Worm (Caenorhabditis elegans) whole organism, L1 larva: Measurements from ENCODE around the gene F10E9.7.

Source experiments
- F16B12.6 ChIP-seq: fragments of 150-350 bp; optimal IDR thresholded peaks from 2 replicates; lab custom pipeline; 2014; ENCODE audit warnings: missing biosample characterization, missing genetic modification characterization
- alr-1 ChIP-seq: fragments of 200-800 bp; sonication (Bioruptor generic); optimal IDR thresholded peaks from 2 replicates; lab custom pipeline; 2018; ENCODE audit warnings: borderline replicate concordance, mild to moderate bottlenecking, missing genetic modification characterization, missing compliant biosample characterization
- blmp-1 ChIP-seq: fragments of 150-350 bp; optimal IDR thresholded peaks from 2 replicates; lab custom pipeline; 2014; ENCODE audit warnings: missing biosample characterization, missing genetic modification characterization
- ceh-90 ChIP-seq: sonication (generic microtip); optimal IDR thresholded peaks from 2 replicates; lab custom pipeline; 2016; ENCODE audit warnings: missing genetic modification characterization, missing compliant biosample characterization
- dpl-1 ChIP-seq, 3 experiments: fragments of 150-350 bp in 2 of 3; sonication (generic microtip) in 1 of 3; optimal IDR thresholded peaks; 2 replicates each; lab custom pipeline; 2014 to 2017; ENCODE audit warnings: missing biosample characterization in 3 of 3, missing genetic modification characterization in 3 of 3, missing genetic modification reagents in 3 of 3
- dsc-1 ChIP-seq: sonication (generic microtip); optimal IDR thresholded peaks from 2 replicates; lab custom pipeline; 2016; ENCODE audit warnings: mild to moderate bottlenecking, missing genetic modification characterization, missing compliant biosample characterization
- efl-1 ChIP-seq, 4 experiments: fragments of 150-350 bp; optimal IDR thresholded peaks in 3 of 4; peaks in 1 of 4; 1 replicate in 1 of 4; 2 replicates in 3 of 4; lab custom pipeline; 2014; ENCODE audit warnings: missing biosample characterization in 2 of 4, missing genetic modification characterization in 2 of 4, missing genetic modification reagents in 2 of 4
- egl-27 ChIP-seq, 2 experiments: fragments of 150-350 bp in 1 of 2; sonication (generic microtip); optimal IDR thresholded peaks; 3 replicates each; lab custom pipeline; 2017 to 2018; ENCODE audit warnings: missing biosample characterization in 2 of 2, missing genetic modification characterization in 2 of 2, missing genetic modification reagents in 2 of 2
- elt-2 ChIP-seq: sonication (generic microtip); optimal IDR thresholded peaks from 2 replicates; lab custom pipeline; 2016; ENCODE audit warnings: missing genetic modification characterization, mild to moderate bottlenecking, inconsistent platforms, missing compliant biosample characterization, missing genetic modification reagents
- ets-5 ChIP-seq: fragments of 200-800 bp; sonication (Bioruptor generic); IDR thresholded peaks from 2 replicates; pipeline ENCODE4 v1.3.6; 2022; ENCODE audit warnings: missing genetic modification characterization, missing compliant biosample characterization
- grh-1 ChIP-seq: fragments of 200-800 bp; sonication (Bioruptor generic); IDR thresholded peaks from 2 replicates; pipeline ENCODE4 v1.3.6; 2022; ENCODE audit warnings: missing genetic modification reagents, missing genetic modification characterization, missing compliant biosample characterization
- hlh-4 ChIP-seq: sonication (generic microtip); optimal IDR thresholded peaks from 2 replicates; lab custom pipeline; 2016; ENCODE audit warnings: mild to moderate bottlenecking, missing genetic modification characterization, missing compliant biosample characterization
- hpl-2 ChIP-seq: fragments of 150-350 bp; optimal IDR thresholded peaks from 2 replicates; lab custom pipeline; 2014; ENCODE audit warnings: missing biosample characterization, missing genetic modification reagents, missing genetic modification characterization
- isw-1 ChIP-seq: fragments of 200-800 bp; sonication (Bioruptor generic); IDR thresholded peaks from 2 replicates; pipeline ENCODE4 v1.3.6; 2022; ENCODE audit warnings: missing genetic modification characterization, missing compliant biosample characterization
- jun-1 ChIP-seq: fragments of 150-350 bp; optimal IDR thresholded peaks from 2 replicates; lab custom pipeline; 2014; ENCODE audit warnings: missing biosample characterization, missing genetic modification reagents, missing genetic modification characterization
- lin-14 ChIP-seq: fragments of 200-800 bp; sonication (Bioruptor generic); optimal IDR thresholded peaks from 2 replicates; lab custom pipeline; 2018; ENCODE audit warnings: mild to moderate bottlenecking, missing genetic modification characterization, moderate library complexity, missing compliant biosample characterization
- lsy-2 ChIP-seq, 2 experiments: fragments of 150-350 bp; optimal IDR thresholded peaks; 2 replicates each; lab custom pipeline; 2014; ENCODE audit warnings: missing biosample characterization in 2 of 2, missing genetic modification characterization in 2 of 2
- mdl-1 ChIP-seq, 2 experiments: fragments of 150-350 bp; optimal IDR thresholded peaks; 2 replicates each; lab custom pipeline; 2014 to 2017; ENCODE audit warnings: missing biosample characterization in 2 of 2, missing genetic modification characterization in 2 of 2, inconsistent platforms in 1 of 2
- mef-2 ChIP-seq: fragments of 150-350 bp; optimal IDR thresholded peaks from 2 replicates; lab custom pipeline; 2014; ENCODE audit warnings: missing biosample characterization, missing genetic modification characterization
- mep-1 ChIP-seq: fragments of 150-350 bp; optimal IDR thresholded peaks from 2 replicates; lab custom pipeline; 2014; ENCODE audit warnings: missing biosample characterization, missing genetic modification characterization
- nhr-20 ChIP-seq: sonication (generic microtip); optimal IDR thresholded peaks from 2 replicates; lab custom pipeline; 2016; ENCODE audit warnings: mild to moderate bottlenecking, missing genetic modification characterization, missing compliant biosample characterization
- nhr-71 ChIP-seq: sonication (generic microtip); optimal IDR thresholded peaks from 2 replicates; lab custom pipeline; 2016; ENCODE audit warnings: mild to moderate bottlenecking, missing genetic modification characterization, moderate library complexity, missing compliant biosample characterization
- nhr-77 ChIP-seq: fragments of 150-350 bp; optimal IDR thresholded peaks from 2 replicates; lab custom pipeline; 2014; ENCODE audit warnings: missing biosample characterization, missing genetic modification characterization
- nhr-84 ChIP-seq: sonication (generic microtip); optimal IDR thresholded peaks from 2 replicates; lab custom pipeline; 2017; ENCODE audit warnings: missing biosample characterization, missing genetic modification characterization
- nhr-85 ChIP-seq: sonication (generic microtip); peaks from one replicate; lab custom pipeline; 2016; ENCODE audit warnings: missing genetic modification characterization, inconsistent platforms, missing compliant biosample characterization
- nhr-90 ChIP-seq: sonication (generic microtip); optimal IDR thresholded peaks from 2 replicates; lab custom pipeline; 2016; ENCODE audit warnings: mild to moderate bottlenecking, missing genetic modification characterization, missing compliant biosample characterization; ENCODE audit not compliant: poor library complexity
- pax-3 ChIP-seq: fragments of 200-800 bp; sonication (Bioruptor generic); optimal IDR thresholded peaks from 2 replicates; lab custom pipeline; 2018; ENCODE audit warnings: mild to moderate bottlenecking, missing genetic modification characterization, moderate library complexity, missing compliant biosample characterization
- skn-1 ChIP-seq: fragments of 150-350 bp; optimal IDR thresholded peaks from 2 replicates; lab custom pipeline; 2014; ENCODE audit warnings: missing biosample characterization, missing genetic modification characterization
- snpc-4 ChIP-seq: fragments of 150-350 bp; optimal IDR thresholded peaks from 2 replicates; lab custom pipeline; 2014; ENCODE audit warnings: missing biosample characterization, missing genetic modification characterization
- snu-23 ChIP-seq: sonication (generic microtip); optimal IDR thresholded peaks from 2 replicates; lab custom pipeline; 2016; ENCODE audit warnings: missing genetic modification characterization, missing compliant biosample characterization
- sptf-1 ChIP-seq: fragments of 150-350 bp; optimal IDR thresholded peaks from 2 replicates; lab custom pipeline; 2014; ENCODE audit warnings: missing biosample characterization, missing genetic modification characterization
- sup-37 ChIP-seq: fragments of 200-800 bp; sonication (Bioruptor generic); optimal IDR thresholded peaks from 2 replicates; lab custom pipeline; 2018; ENCODE audit warnings: mild to moderate bottlenecking, missing genetic modification characterization, missing compliant biosample characterization
- tlp-1 ChIP-seq: fragments of 150-350 bp; optimal IDR thresholded peaks from 2 replicates; lab custom pipeline; 2014; ENCODE audit warnings: missing biosample characterization, missing genetic modification characterization
- unc-62 ChIP-seq: fragments of 150-350 bp; optimal IDR thresholded peaks from 2 replicates; lab custom pipeline; 2014; ENCODE audit warnings: missing biosample characterization, missing genetic modification reagents, missing genetic modification characterization
- unc-86 ChIP-seq: sonication (generic microtip); optimal IDR thresholded peaks from 2 replicates; lab custom pipeline; 2016; ENCODE audit warnings: missing genetic modification characterization, missing compliant biosample characterization
- vab-15 ChIP-seq: sonication (generic microtip); optimal IDR thresholded peaks from 2 replicates; lab custom pipeline; 2017; ENCODE audit warnings: missing genotype, mild to moderate bottlenecking, missing genetic modification characterization, missing compliant biosample characterization
- xbp-1 ChIP-seq: sonication (generic microtip); optimal IDR thresholded peaks from 2 replicates; lab custom pipeline; 2016; ENCODE audit warnings: missing genetic modification characterization, missing compliant biosample characterization
- ztf-4 ChIP-seq: fragments of 150-350 bp; optimal IDR thresholded peaks from 2 replicates; lab custom pipeline; 2014; ENCODE audit warnings: missing biosample characterization, missing genetic modification characterization

The F10E9.7 gene

ce11 chrIII:8305816-8306215 lies 1.4 kb downstream of the F10E9.7 start:
- TF ChIP-seq dpl-1 (GFP tag; optimal IDR thresholded peaks at IDR 0.05; lab: Kevin White, UChicago) (no peak), mdl-1 (tag; optimal IDR thresholded peaks at IDR 0.05; lab: Kevin White, UChicago) (no peak), nhr-77 (no peak), skn-1 (tag; lab: Kevin White, UChicago) (no peak), snu-23 (GFP tag; lab: Kevin White, UChicago) (no peak), vab-15 (tag; lab: Kevin White, UChicago) (no peak), mep-1 (tag; lab: Kevin White, UChicago) (no peak), nhr-85 (no peak), nhr-71 (tag; lab: Kevin White, UChicago) (no peak), grh-1 (GFP tag; lab: Robert Waterston, UW) (no peak), ztf-4 (tag; lab: Kevin White, UChicago) (no peak), hpl-2 (GFP tag; lab: Kevin White, UChicago) (no peak), pax-3 (tag; lab: Kevin White, UChicago) (no peak), ceh-90 (no peak), isw-1 (no peak), F16B12.6 (tag; lab: Kevin White, UChicago) (no peak)

ce11 chrIII:8305304-8305703 lies 1.9 kb downstream of the F10E9.7 start:
- no peak for TF ChIP-seq jun-1 (tag; lab: Kevin White, UChicago)
- no peak for TF ChIP-seq sup-37 (GFP tag; lab: Kevin White, UChicago)
- TF ChIP-seq alr-1: no peak
- no peak for TF ChIP-seq sptf-1 (tag; lab: Kevin White, UChicago)
- no peak for TF ChIP-seq nhr-77
- TF ChIP-seq lsy-2 (tag; optimal IDR thresholded peaks at IDR 0.05; lab: Kevin White, UChicago): no peak
- no peak for TF ChIP-seq unc-62 (GFP tag; lab: Kevin White, UChicago)
- no peak for TF ChIP-seq nhr-84
- TF ChIP-seq efl-1 (optimal IDR thresholded peaks at IDR 0.05; lab: Kevin White, UChicago): no peak
- TF ChIP-seq efl-1 (GFP tag; optimal IDR thresholded peaks at IDR 0.05 in 1 of 2; lab: Kevin White, UChicago): no peak
- TF ChIP-seq xbp-1 (tag; lab: Kevin White, UChicago): no peak
- TF ChIP-seq hpl-2 (GFP tag; lab: Kevin White, UChicago): no peak
- TF ChIP-seq blmp-1 (tag; lab: Kevin White, UChicago): no peak
- TF ChIP-seq grh-1 (GFP tag; lab: Robert Waterston, UW): no peak
- TF ChIP-seq nhr-20 (tag; lab: Kevin White, UChicago): no peak
- no peak for TF ChIP-seq snpc-4 (tag; lab: Kevin White, UChicago)
- no peak for TF ChIP-seq nhr-90 (tag; lab: Kevin White, UChicago)

- TF ChIP-seq mef-2 (tag; lab: Kevin White, UChicago) (no peak), unc-62 (GFP tag; lab: Kevin White, UChicago) (no peak), hlh-4 (tag; lab: Kevin White, UChicago) (no peak), tlp-1 (no peak), egl-27 (tag; optimal IDR thresholded peaks at IDR 0.05; lab: Kevin White, UChicago) (no peak), sup-37 (GFP tag; lab: Kevin White, UChicago) (no peak)
Measured at ce11 chrIII:8303440-8303839, 3.8 kb downstream of the F10E9.7 start.

- no peak for TF ChIP-seq grh-1 (GFP tag; lab: Robert Waterston, UW)
- no peak for TF ChIP-seq hlh-4 (tag; lab: Kevin White, UChicago)
- TF ChIP-seq dsc-1 (tag; lab: Kevin White, UChicago): peak; percentile 63
- no peak for TF ChIP-seq hpl-2 (GFP tag; lab: Kevin White, UChicago)
Measured at ce11 chrIII:8300860-8301396, 6.3 kb downstream of the F10E9.7 start.

- TF ChIP-seq hlh-4 (tag; lab: Kevin White, UChicago) (no peak), mef-2 (tag; lab: Kevin White, UChicago) (no peak), efl-1 (optimal IDR thresholded peaks at IDR 0.05; lab: Kevin White, UChicago) (no peak), efl-1 (GFP tag; optimal IDR thresholded peaks at IDR 0.05 in 1 of 2; lab: Kevin White, UChicago) (peak in 1 of 2 experiments; percentile 72), lin-14 (GFP tag; lab: Kevin White, UChicago) (peak; percentile 8), elt-2 (tag; lab: Kevin White, UChicago) (peak; percentile 68), ets-5 (no peak), unc-86 (tag; lab: Kevin White, UChicago) (no peak)
- TF ChIP-seq, all 84 proteins: peak for 3
Measured at ce11 chrIII:8299734-8300133, 7.5 kb downstream of the F10E9.7 start.
